Worm (Caenorhabditis elegans): ENCODE results near the gene mec-14.

- TF ChIP-seq ceh-90 (tag; optimal IDR thresholded peaks at IDR 0.05) (no peak), elt-2 (tag; optimal IDR thresholded peaks at IDR 0.05) (peak; percentile 46), nhr-77 (tag; optimal IDR thresholded peaks at IDR 0.05) (no peak), Y116A8C.19 (tag; optimal IDR thresholded peaks at IDR 0.05; ENCODE audit: borderline replicate concordance) (no peak), sox-4 (tag; optimal IDR thresholded peaks at IDR 0.05) (no peak), lin-39 (tag; optimal IDR thresholded peaks at IDR 0.05) (no peak), unc-86 (tag; optimal IDR thresholded peaks at IDR 0.05) (no peak), snpc-4 (tag; optimal IDR thresholded peaks at IDR 0.05) (peak; percentile 97)
Measured at ce11 chrIII:7140228-7140710, 52.5 kb downstream of the mec-14 start.
